Fruit fly (Drosophila melanogaster): ENCODE data around the gene ko.

The ko gene

dm6 chr3L:21130839-21131410 lies at the start of gene ko:
Gene ko (minus strand): TSS chr3L:21131159.
- TF ChIP-seq CG17806 (tag; optimal IDR thresholded peaks at IDR 0.05): no peak
- peak; percentile 16 for TF ChIP-seq EcR (GFP tag; optimal IDR thresholded peaks at IDR 0.05)
- peak; percentile 35 for TF ChIP-seq D1 (tag; optimal IDR thresholded peaks at IDR 0.05)

dm6 chr3L:21176935-21177581 lies 46.1 kb upstream of the ko start:
- peak; percentile 74 for TF ChIP-seq CG32121 (GFP tag; IDR thresholded peaks at IDR 0.05)
- no peak for TF ChIP-seq EcR (GFP tag; optimal IDR thresholded peaks at IDR 0.05)
- peak; percentile 41 for TF ChIP-seq Pif1B (GFP tag; optimal IDR thresholded peaks at IDR 0.05)
- peak; percentile 62 for TF ChIP-seq D1 (tag; optimal IDR thresholded peaks at IDR 0.05)
- no peak for TF ChIP-seq CG9948 (tag; optimal IDR thresholded peaks at IDR 0.05)
- no peak for TF ChIP-seq gl (tag; optimal IDR thresholded peaks at IDR 0.05)
- TF ChIP-seq fd96Ca (GFP tag; IDR thresholded peaks at IDR 0.05): no peak
- TF ChIP-seq CG10348 (GFP tag; IDR thresholded peaks at IDR 0.05): no peak
- TF ChIP-seq CG17806 (tag; optimal IDR thresholded peaks at IDR 0.05): peak; percentile 47
- TF ChIP-seq CG34367 (tag; optimal IDR thresholded peaks at IDR 0.05): peak; percentile 5
- TF ChIP-seq CG12605 (GFP tag; IDR thresholded peaks at IDR 0.05): peak; percentile 58
- TF ChIP-seq Pif1A (GFP tag; optimal IDR thresholded peaks at IDR 0.05): peak; percentile 60
- TF ChIP-seq rn (GFP tag; IDR thresholded peaks at IDR 0.05): peak; percentile 45
- peak; percentile 14 for TF ChIP-seq Snoo (tag; optimal IDR thresholded peaks at IDR 0.05)
- TF ChIP-seq CG8301 (tag; optimal IDR thresholded peaks at IDR 0.05): peak; percentile 61
- TF ChIP-seq Ets98B (GFP tag; IDR thresholded peaks at IDR 0.05): peak; percentile 78
- TF ChIP-seq CG15710 (tag; optimal IDR thresholded peaks at IDR 0.05): peak; percentile 21
- TF ChIP-seq CG14655 (GFP tag; optimal IDR thresholded peaks at IDR 0.05): no peak
- peak; percentile 27 for TF ChIP-seq CG13204 (GFP tag; optimal IDR thresholded peaks at IDR 0.05)
- peak; percentile 44 for TF ChIP-seq CG8159 (tag; optimal IDR thresholded peaks at IDR 0.05)
- peak; percentile 81; the same call in 2 of the 3 replicates for TF ChIP-seq CG4496 (GFP tag; IDR thresholded peaks at IDR 0.05)

- no peak for TF ChIP-seq CG9948 (tag; optimal IDR thresholded peaks at IDR 0.05)
- TF ChIP-seq Pif1A (GFP tag; optimal IDR thresholded peaks at IDR 0.05): no peak
- TF ChIP-seq rn (GFP tag; IDR thresholded peaks at IDR 0.05): no peak
- TF ChIP-seq CG4496 (GFP tag; IDR thresholded peaks at IDR 0.05): no peak
- no peak for TF ChIP-seq CG8301 (tag; optimal IDR thresholded peaks at IDR 0.05)
- 0 out of 3 replicates have a peak, but pooled peaks have one; percentile 5 for TF ChIP-seq fd96Ca (GFP tag; IDR thresholded peaks at IDR 0.05)
- TF ChIP-seq D1 (tag; optimal IDR thresholded peaks at IDR 0.05): no peak
Observed at dm6 chr3L:21176276-21176934, 45.4 kb upstream of the ko start.

dm6 chr3L:21175531-21176271 lies 44.7 kb upstream of the ko start:
- TF ChIP-seq CG15710 (tag; optimal IDR thresholded peaks at IDR 0.05): no peak
- peak; percentile 19 for TF ChIP-seq Pif1B (GFP tag; optimal IDR thresholded peaks at IDR 0.05)
- no peak; the same call in 1 of the 2 replicates for TF ChIP-seq Ets98B (GFP tag; IDR thresholded peaks at IDR 0.05)
- no peak for TF ChIP-seq CG10348 (GFP tag; IDR thresholded peaks at IDR 0.05)
- TF ChIP-seq Pif1A (GFP tag; optimal IDR thresholded peaks at IDR 0.05): no peak
- TF ChIP-seq CG14655 (GFP tag; optimal IDR thresholded peaks at IDR 0.05): no peak
- peak; percentile 21; the same call in 1 of the 3 replicates for TF ChIP-seq fd96Ca (GFP tag; IDR thresholded peaks at IDR 0.05)
- peak; percentile 19 for TF ChIP-seq CG34367 (tag; optimal IDR thresholded peaks at IDR 0.05)
- no peak for TF ChIP-seq CG17806 (tag; optimal IDR thresholded peaks at IDR 0.05)
- no peak for TF ChIP-seq CG32121 (GFP tag; IDR thresholded peaks at IDR 0.05)
- TF ChIP-seq EcR (GFP tag; optimal IDR thresholded peaks at IDR 0.05): peak; percentile 13

dm6 chr3L:21174962-21175361 lies 44.0 kb upstream of the ko start:
- TF ChIP-seq Pif1A (GFP tag; optimal IDR thresholded peaks at IDR 0.05): no peak
- no peak for TF ChIP-seq fd96Ca (GFP tag; IDR thresholded peaks at IDR 0.05)
- TF ChIP-seq Pif1B (GFP tag; optimal IDR thresholded peaks at IDR 0.05): no peak
- no peak for TF ChIP-seq CG9948 (tag; optimal IDR thresholded peaks at IDR 0.05)
- TF ChIP-seq CG8301 (tag; optimal IDR thresholded peaks at IDR 0.05): no peak
- no peak for TF ChIP-seq CG8159 (tag; optimal IDR thresholded peaks at IDR 0.05)
- no peak for TF ChIP-seq Ets98B (GFP tag; IDR thresholded peaks at IDR 0.05)
- TF ChIP-seq CG12605 (GFP tag; IDR thresholded peaks at IDR 0.05): no peak
- TF ChIP-seq CG10348 (GFP tag; IDR thresholded peaks at IDR 0.05): no peak
- no peak for TF ChIP-seq D1 (tag; optimal IDR thresholded peaks at IDR 0.05)
- TF ChIP-seq rn (GFP tag; IDR thresholded peaks at IDR 0.05): no peak
- TF ChIP-seq EcR (GFP tag; optimal IDR thresholded peaks at IDR 0.05): no peak
- no peak for TF ChIP-seq CG14655 (GFP tag; optimal IDR thresholded peaks at IDR 0.05)
